Worm (Caenorhabditis elegans): Measurements from ENCODE around the gene C48B4.9.

C48B4.9 gene

DNA sequence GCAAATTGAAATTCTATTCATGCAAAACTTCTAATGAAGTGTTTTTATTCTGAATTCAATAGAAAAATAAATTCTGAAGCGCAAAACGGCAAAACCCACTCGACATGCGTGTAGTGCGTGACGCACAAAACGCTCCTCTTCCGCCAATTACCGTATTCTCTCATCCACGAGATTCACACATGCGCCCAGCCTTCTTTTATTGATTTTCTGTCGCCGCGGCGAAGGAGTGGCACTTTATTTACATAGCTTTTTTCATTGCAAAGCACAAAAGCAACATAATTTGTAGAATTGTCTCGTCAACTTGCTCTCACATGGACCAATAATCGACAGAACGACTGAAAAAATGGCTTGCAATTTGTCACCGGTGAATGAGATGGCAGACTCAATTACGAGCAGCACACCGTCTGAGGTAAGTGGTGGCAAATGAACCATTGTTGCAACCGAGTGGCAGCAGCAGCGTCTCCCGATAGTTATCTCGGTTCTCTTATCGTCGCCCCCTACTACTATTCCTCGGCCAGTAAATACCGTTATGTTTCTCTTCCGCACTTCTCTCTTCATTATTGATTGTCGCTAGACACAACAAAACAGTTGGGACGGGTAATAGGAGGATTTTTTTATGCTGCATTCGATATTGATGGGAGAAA is 17.0 kb downstream of the C48B4.9 start, which contains the start of gene unc-16 (continued):
- TF ChIP-seq nhr-12 (tag; optimal IDR thresholded peaks at IDR 0.05), result no peak
- TF ChIP-seq bed-3 (GFP tag; optimal IDR thresholded peaks at IDR 0.05), result no peak

DNA sequence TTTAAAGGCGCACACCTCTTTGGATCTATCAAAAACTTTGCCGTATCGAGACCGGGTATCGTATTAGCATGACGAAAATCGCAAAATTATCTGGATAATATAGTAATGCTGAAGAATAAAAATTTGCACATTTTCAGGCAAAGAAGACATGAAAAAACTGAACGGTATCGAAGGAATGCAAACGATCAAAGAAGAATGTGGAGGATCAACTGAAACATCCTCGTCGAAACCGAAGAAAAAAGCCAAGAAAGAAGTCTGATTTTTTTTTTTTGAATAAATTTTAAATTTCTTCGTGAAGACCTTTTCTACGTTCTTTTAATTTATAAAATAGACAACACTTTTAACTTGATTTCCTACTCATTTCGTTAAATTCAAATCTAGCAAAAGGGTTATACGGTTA is 18.3 kb downstream of the C48B4.9 start, which contains the start of gene ZK1098.12:
Gene ZK1098.12, plus strand, starts transcription at position 301 of the 400 bp plus-strand sequence.
- TF ChIP-seq lin-32 (GFP tag; optimal IDR thresholded peaks at IDR 0.05) (no peak), unc-120 (tag; optimal IDR thresholded peaks at IDR 0.05; ENCODE audit: poor library complexity, severe bottlenecking) (no peak), pha-4 (tag; optimal IDR thresholded peaks at IDR 0.05) (no peak), ceh-43 (GFP tag; optimal IDR thresholded peaks at IDR 0.05) (no peak), unc-62 (GFP tag; optimal IDR thresholded peaks at IDR 0.05) (no peak), elt-3 (tag; optimal IDR thresholded peaks at IDR 0.05) (no peak), blmp-1 (tag; optimal IDR thresholded peaks at IDR 0.05) (no peak), sem-2 (GFP tag; optimal IDR thresholded peaks at IDR 0.05) (no peak), lin-13 (tag; optimal IDR thresholded peaks at IDR 0.05) (no peak), bed-3 (GFP tag; optimal IDR thresholded peaks at IDR 0.05) (no peak), mls-2 (tag; optimal IDR thresholded peaks at IDR 0.05) (no peak), mab-5 (tag; optimal IDR thresholded peaks at IDR 0.05) (no peak), nhr-12 (tag; optimal IDR thresholded peaks at IDR 0.05) (no peak), nhr-2 (tag; optimal IDR thresholded peaks at IDR 0.05) (no peak), M03D4.4 (tag; optimal IDR thresholded peaks at IDR 0.05) (no peak), ztf-11 (tag; optimal IDR thresholded peaks at IDR 0.05) (no peak)

DNA sequence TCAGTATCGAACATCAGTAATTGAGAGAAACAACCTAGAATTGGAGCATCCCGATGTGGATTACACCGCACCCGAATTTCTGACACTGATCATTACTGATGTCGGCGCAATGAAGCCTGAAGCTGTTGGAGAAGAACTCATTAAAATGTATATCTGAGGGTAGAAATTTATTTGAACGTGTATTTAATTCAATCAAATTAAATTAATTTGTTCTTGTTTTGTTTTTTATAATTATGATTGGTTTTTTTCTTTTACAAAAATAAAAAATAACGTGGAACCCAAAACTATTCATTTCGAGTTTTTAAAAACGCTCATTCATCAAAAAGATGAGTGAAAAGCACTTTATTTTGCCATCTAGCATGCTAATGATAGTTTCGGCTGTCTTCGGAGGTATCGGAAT is 19.0 kb downstream of the C48B4.9 start, which contains the start of gene ZK1098.9:
Gene ZK1098.9, plus strand, starts transcription at position 301 of the 400 bp plus-strand sequence.
- no peak for TF ChIP-seq mab-5 (tag; optimal IDR thresholded peaks at IDR 0.05)
- TF ChIP-seq flh-1 (GFP tag; optimal IDR thresholded peaks at IDR 0.05), result no peak
- TF ChIP-seq snpc-4 (tag; optimal IDR thresholded peaks at IDR 0.05), result no peak
- no peak for TF ChIP-seq elt-3 (tag; optimal IDR thresholded peaks at IDR 0.05)
- no peak for TF ChIP-seq M03D4.4 (tag; optimal IDR thresholded peaks at IDR 0.05)
- TF ChIP-seq tbx-8 (GFP tag; optimal IDR thresholded peaks at IDR 0.05), result no peak
- no peak for TF ChIP-seq pha-4 (tag; optimal IDR thresholded peaks at IDR 0.05)
- TF ChIP-seq zip-8 (tag; optimal IDR thresholded peaks at IDR 0.05), result no peak
- TF ChIP-seq ham-2 (GFP tag; optimal IDR thresholded peaks at IDR 0.05), result no peak
- no peak for TF ChIP-seq ceh-43 (GFP tag; optimal IDR thresholded peaks at IDR 0.05)
- no peak for TF ChIP-seq ceh-83 (GFP tag; optimal IDR thresholded peaks at IDR 0.05)
- TF ChIP-seq elt-1 (tag; optimal IDR thresholded peaks at IDR 0.05; ENCODE audit: borderline replicate concordance, insufficient read depth), result no peak
- TF ChIP-seq nhr-237 (tag; optimal IDR thresholded peaks at IDR 0.05), result no peak
- TF ChIP-seq blmp-1 (tag; optimal IDR thresholded peaks at IDR 0.05), result no peak

DNA sequence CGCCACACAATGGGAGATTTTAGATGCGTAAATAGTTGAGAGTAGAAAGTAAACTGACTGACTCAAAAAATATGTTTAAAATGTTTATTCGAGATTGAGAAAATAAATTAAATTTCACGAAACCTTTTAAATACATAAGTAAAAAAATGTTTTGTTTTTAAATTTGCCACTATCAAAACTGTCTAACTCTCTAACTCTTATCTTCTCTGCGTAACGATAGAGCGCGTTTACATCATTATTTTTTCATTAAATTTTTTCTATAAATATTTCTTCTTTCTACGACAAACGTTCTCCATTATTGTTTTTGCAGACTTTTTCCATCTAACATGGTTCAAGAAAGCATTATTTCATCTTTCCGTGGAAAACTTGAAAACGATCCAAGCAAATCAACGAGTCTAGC is 20.3 kb downstream of the C48B4.9 start, which contains the start of gene eif-2Balpha:
Gene eif-2Balpha, plus strand, starts transcription at position 304 of the 400 bp plus-strand sequence.
- peak; percentile 75 for TF ChIP-seq lsy-2 (tag; optimal IDR thresholded peaks at IDR 0.05)
- peak; percentile 64 for TF ChIP-seq ces-1 (GFP tag; optimal IDR thresholded peaks at IDR 0.05)
- TF ChIP-seq ceh-43 (GFP tag; optimal IDR thresholded peaks at IDR 0.05), result no peak
- TF ChIP-seq mep-1 (tag; optimal IDR thresholded peaks at IDR 0.05), result no peak
- TF ChIP-seq sem-2 (GFP tag; optimal IDR thresholded peaks at IDR 0.05), result no peak
- no peak for TF ChIP-seq hlh-1 (tag; optimal IDR thresholded peaks at IDR 0.05)
- TF ChIP-seq M03D4.4 (tag; optimal IDR thresholded peaks at IDR 0.05), result no peak
- TF ChIP-seq nhr-28 (tag; optimal IDR thresholded peaks at IDR 0.05), result no peak
- no peak for TF ChIP-seq ceh-39 (tag; optimal IDR thresholded peaks at IDR 0.05)
- no peak for TF ChIP-seq blmp-1 (tag; optimal IDR thresholded peaks at IDR 0.05)

DNA sequence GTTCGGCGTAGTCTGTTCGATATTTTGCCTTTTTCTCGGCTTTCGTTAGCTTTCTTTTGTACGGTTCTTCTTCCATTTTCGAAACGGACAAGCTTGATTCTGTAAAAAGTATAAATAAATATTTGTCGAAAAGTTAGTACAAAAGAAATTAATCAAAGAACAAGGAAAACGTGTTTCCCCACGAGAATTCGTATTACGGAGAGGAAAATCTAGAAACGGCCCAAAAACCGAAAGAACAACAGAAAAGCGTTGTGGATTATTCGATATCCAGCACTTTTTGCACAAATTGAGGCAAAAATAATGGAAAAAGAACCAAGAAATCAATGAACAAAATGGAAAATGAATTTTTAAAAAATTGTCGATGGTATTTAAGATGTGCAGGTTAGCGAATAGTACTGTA is 20.9 kb downstream of the C48B4.9 start, which contains the start of gene mut-7:
Gene mut-7, minus strand, starts transcription at position 101 of the 400 bp plus-strand sequence.
- TF ChIP-seq lin-13 (tag; optimal IDR thresholded peaks at IDR 0.05) (no peak), pha-4 (tag; optimal IDR thresholded peaks at IDR 0.05) (no peak), nhr-28 (tag; optimal IDR thresholded peaks at IDR 0.05) (no peak), cnd-1 (tag; optimal IDR thresholded peaks at IDR 0.05) (no peak), ceh-83 (GFP tag; optimal IDR thresholded peaks at IDR 0.05) (no peak), mls-2 (tag; optimal IDR thresholded peaks at IDR 0.05) (no peak), lsy-2 (tag; optimal IDR thresholded peaks at IDR 0.05) (no peak), mab-5 (tag; optimal IDR thresholded peaks at IDR 0.05) (no peak), sptf-1 (tag; optimal IDR thresholded peaks at IDR 0.05) (no peak), ham-2 (GFP tag; optimal IDR thresholded peaks at IDR 0.05) (no peak), zip-8 (tag; optimal IDR thresholded peaks at IDR 0.05) (no peak), elt-3 (tag; optimal IDR thresholded peaks at IDR 0.05) (no peak), nhr-12 (tag; optimal IDR thresholded peaks at IDR 0.05) (no peak), tbx-8 (GFP tag; optimal IDR thresholded peaks at IDR 0.05) (no peak), nhr-76 (tag; optimal IDR thresholded peaks at IDR 0.05) (no peak), nhr-237 (tag; optimal IDR thresholded peaks at IDR 0.05) (no peak), M03D4.4 (tag; optimal IDR thresholded peaks at IDR 0.05) (no peak), flh-1 (GFP tag; optimal IDR thresholded peaks at IDR 0.05) (no peak), sem-2 (GFP tag; optimal IDR thresholded peaks at IDR 0.05) (no peak)
